Worm (Caenorhabditis elegans) whole organism, midembryonic: Measurements from ENCODE around the gene clec-165.

Source experiments
- flt-1 ChIP-seq: fragments of 200-800 bp; sonication (Bioruptor generic); IDR thresholded peaks from 2 replicates; pipeline ENCODE4 v1.3.6; 2022; ENCODE audit warnings: missing genetic modification characterization, missing compliant biosample characterization
- klf-2 ChIP-seq: fragments of 200-800 bp; sonication (Bioruptor generic); conservative IDR thresholded peaks from 2 replicates; pipeline ENCODE4 v1.3.6; 2022; ENCODE audit warnings: missing genetic modification reagents, missing genetic modification characterization, missing compliant biosample characterization

DNA sequence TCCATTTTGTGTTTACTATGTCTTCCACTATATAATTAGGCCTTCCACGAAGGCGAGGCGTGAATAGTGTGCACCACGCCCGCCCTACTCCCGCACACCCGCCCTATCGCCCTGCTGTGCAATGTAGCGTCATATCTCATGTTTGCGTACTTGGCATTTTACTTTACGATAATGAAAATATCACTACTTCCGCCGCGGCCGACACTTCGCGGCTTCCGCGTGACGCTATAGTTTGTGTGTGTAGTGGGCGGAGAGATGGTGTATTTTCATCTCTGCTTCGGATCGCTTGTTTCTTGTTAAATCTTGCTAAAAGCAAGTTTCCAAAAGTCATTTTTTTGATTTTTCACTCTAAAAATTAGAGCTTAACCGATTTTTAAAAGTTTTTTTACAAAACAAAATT, 13.8 kb upstream of the clec-165 start:
- TF ChIP-seq klf-2 (GFP tag; lab: Robert Waterston, UW): no peak
- TF ChIP-seq flt-1: no peak
